Worm (Caenorhabditis elegans): ENCODE measurements around the gene F49C5.3.

The F49C5.3 gene

ce11 chrII:12555579-12555978, 19.3 kb downstream of the F49C5.3 start, which contains the start of gene F49C5.11:
Gene F49C5.11, plus strand, starts transcription at chrII:12555879.
- no peak for TF ChIP-seq lin-13 (tag; optimal IDR thresholded peaks at IDR 0.05)
- no peak for TF ChIP-seq hlh-1 (tag; optimal IDR thresholded peaks at IDR 0.05)
- TF ChIP-seq sptf-1 (tag; optimal IDR thresholded peaks at IDR 0.05), result no peak
- no peak for TF ChIP-seq ceh-43 (GFP tag; optimal IDR thresholded peaks at IDR 0.05)
- no peak for TF ChIP-seq bed-3 (GFP tag; optimal IDR thresholded peaks at IDR 0.05)
- no peak for TF ChIP-seq pha-4 (tag; optimal IDR thresholded peaks at IDR 0.05)
- TF ChIP-seq nhr-237 (tag; optimal IDR thresholded peaks at IDR 0.05), result no peak
- TF ChIP-seq sem-2 (GFP tag; optimal IDR thresholded peaks at IDR 0.05), result no peak
- no peak for TF ChIP-seq ztf-11 (tag; optimal IDR thresholded peaks at IDR 0.05)
- no peak for TF ChIP-seq ceh-83 (GFP tag; optimal IDR thresholded peaks at IDR 0.05)
- TF ChIP-seq elt-1 (tag; optimal IDR thresholded peaks at IDR 0.05; ENCODE audit: borderline replicate concordance, insufficient read depth), result no peak

ce11 chrII:12560210-12560609, 23.9 kb downstream of the F49C5.3 start, which contains the start of gene F49C5.12:
Gene F49C5.12, minus strand, starts transcription at chrII:12560310.
- TF ChIP-seq hlh-1 (tag; optimal IDR thresholded peaks at IDR 0.05) (no peak), ceh-43 (GFP tag; optimal IDR thresholded peaks at IDR 0.05) (no peak), bed-3 (GFP tag; optimal IDR thresholded peaks at IDR 0.05) (no peak), elt-3 (tag; optimal IDR thresholded peaks at IDR 0.05) (no peak), ztf-11 (tag; optimal IDR thresholded peaks at IDR 0.05) (no peak), drap-1 (GFP tag; optimal IDR thresholded peaks at IDR 0.05) (no peak), nhr-28 (tag; optimal IDR thresholded peaks at IDR 0.05) (no peak), tbx-8 (GFP tag; optimal IDR thresholded peaks at IDR 0.05) (no peak), nhr-76 (tag; optimal IDR thresholded peaks at IDR 0.05) (no peak), pha-4 (tag; optimal IDR thresholded peaks at IDR 0.05) (no peak), lin-32 (GFP tag; optimal IDR thresholded peaks at IDR 0.05) (no peak), M03D4.4 (tag; optimal IDR thresholded peaks at IDR 0.05) (no peak), unc-120 (tag; optimal IDR thresholded peaks at IDR 0.05; ENCODE audit: poor library complexity, severe bottlenecking) (no peak), ham-2 (GFP tag; optimal IDR thresholded peaks at IDR 0.05) (no peak)

ce11 chrII:12565851-12566250, 29.5 kb downstream of the F49C5.3 start, which contains the start of gene F49C5.7:
Gene F49C5.7, plus strand, starts transcription at chrII:12566151.
- TF ChIP-seq mls-2 (tag; optimal IDR thresholded peaks at IDR 0.05) (no peak), M03D4.4 (tag; optimal IDR thresholded peaks at IDR 0.05) (no peak), mab-5 (tag; optimal IDR thresholded peaks at IDR 0.05) (no peak), zip-8 (tag; optimal IDR thresholded peaks at IDR 0.05) (no peak), drap-1 (GFP tag; optimal IDR thresholded peaks at IDR 0.05) (no peak), ces-1 (GFP tag; optimal IDR thresholded peaks at IDR 0.05) (no peak), unc-39 (tag; optimal IDR thresholded peaks at IDR 0.05) (no peak), lsy-2 (tag; optimal IDR thresholded peaks at IDR 0.05) (no peak), nhr-76 (tag; optimal IDR thresholded peaks at IDR 0.05) (no peak), ceh-83 (GFP tag; optimal IDR thresholded peaks at IDR 0.05) (no peak), mep-1 (tag; optimal IDR thresholded peaks at IDR 0.05) (no peak), lin-32 (GFP tag; optimal IDR thresholded peaks at IDR 0.05) (no peak)

- TF ChIP-seq elt-1 (tag; optimal IDR thresholded peaks at IDR 0.05; ENCODE audit: borderline replicate concordance, insufficient read depth) (no peak), ceh-39 (tag; optimal IDR thresholded peaks at IDR 0.05) (no peak), elt-3 (tag; optimal IDR thresholded peaks at IDR 0.05) (no peak), mls-2 (tag; optimal IDR thresholded peaks at IDR 0.05) (no peak), sem-2 (GFP tag; optimal IDR thresholded peaks at IDR 0.05) (no peak)
Observed at ce11 chrII:12570523-12570922, 34.2 kb downstream of the F49C5.3 start, which contains the start of gene Y38E10A.1. Gene Y38E10A.1, minus strand, starts transcription at chrII:12570623.

ce11 chrII:12572760-12573159, 36.5 kb downstream of the F49C5.3 start, which contains the start of gene Y38E10A.35:
Gene Y38E10A.35, minus strand, starts transcription at chrII:12572860.
- TF ChIP-seq zip-8 (tag; optimal IDR thresholded peaks at IDR 0.05) (no peak), nhr-12 (tag; optimal IDR thresholded peaks at IDR 0.05) (no peak), nhr-76 (tag; optimal IDR thresholded peaks at IDR 0.05) (no peak), blmp-1 (tag; optimal IDR thresholded peaks at IDR 0.05) (no peak), cnd-1 (tag; optimal IDR thresholded peaks at IDR 0.05) (no peak), pha-4 (tag; optimal IDR thresholded peaks at IDR 0.05) (no peak), snpc-4 (tag; optimal IDR thresholded peaks at IDR 0.05) (no peak), ham-2 (GFP tag; optimal IDR thresholded peaks at IDR 0.05) (no peak), sem-2 (GFP tag; optimal IDR thresholded peaks at IDR 0.05) (no peak), ztf-11 (tag; optimal IDR thresholded peaks at IDR 0.05) (no peak), mab-5 (tag; optimal IDR thresholded peaks at IDR 0.05) (no peak), unc-39 (tag; optimal IDR thresholded peaks at IDR 0.05) (no peak), elt-3 (tag; optimal IDR thresholded peaks at IDR 0.05) (no peak), mls-2 (tag; optimal IDR thresholded peaks at IDR 0.05) (no peak), ceh-83 (GFP tag; optimal IDR thresholded peaks at IDR 0.05) (no peak), drap-1 (GFP tag; optimal IDR thresholded peaks at IDR 0.05) (no peak), nhr-2 (tag; optimal IDR thresholded peaks at IDR 0.05) (no peak), ceh-43 (GFP tag; optimal IDR thresholded peaks at IDR 0.05) (no peak), tbx-8 (GFP tag; optimal IDR thresholded peaks at IDR 0.05) (no peak)
